Worm (Caenorhabditis elegans) whole organism, L2 larva: ENCODE results near the gene atad-3.

Experiments used
- C34F6.9 ChIP-seq: fragments of 150-350 bp; optimal IDR thresholded peaks from 2 replicates; lab custom pipeline; 2014; ENCODE audit warnings: missing biosample characterization, missing genetic modification characterization
- F13H6.1 ChIP-seq: sonication (generic microtip); optimal IDR thresholded peaks from 2 replicates; lab custom pipeline; 2016; ENCODE audit warnings: missing genetic modification characterization, missing compliant biosample characterization
- R02D3.7 ChIP-seq: fragments of 150-350 bp; optimal IDR thresholded peaks from 2 replicates; lab custom pipeline; 2014; ENCODE audit warnings: missing biosample characterization, missing genetic modification characterization
- Y55F3AM.14 ChIP-seq: fragments of 200-800 bp; sonication (Bioruptor generic); optimal IDR thresholded peaks from 2 replicates; lab custom pipeline; 2018; ENCODE audit warnings: mild to moderate bottlenecking, missing genetic modification characterization, missing compliant biosample characterization
- ZK546.5 ChIP-seq: sonication (generic microtip); optimal IDR thresholded peaks from 2 replicates; lab custom pipeline; 2017; ENCODE audit warnings: missing biosample characterization, missing genetic modification characterization
- ama-1 ChIP-seq: fragments of 150-350 bp; optimal IDR thresholded peaks from 2 replicates; lab custom pipeline; 2018; ENCODE audit warnings: inconsistent platforms
- blmp-1 ChIP-seq: sonication (generic microtip); optimal IDR thresholded peaks from 2 replicates; lab custom pipeline; 2017; ENCODE audit warnings: missing genetic modification characterization, mild to moderate bottlenecking, missing compliant biosample characterization, antibody characterized with exemption, moderate library complexity; ENCODE audit not compliant: insufficient read depth
- ceh-16 ChIP-seq: fragments of 150-350 bp; optimal IDR thresholded peaks from 2 replicates; lab custom pipeline; 2014; ENCODE audit warnings: missing biosample characterization, missing genetic modification characterization
- ceh-82 ChIP-seq: fragments of 150-350 bp; optimal IDR thresholded peaks from 2 replicates; lab custom pipeline; 2014; ENCODE audit warnings: missing biosample characterization, missing genetic modification characterization
- crh-2 ChIP-seq: sonication (generic microtip); optimal IDR thresholded peaks from 2 replicates; lab custom pipeline; 2017; ENCODE audit warnings: missing biosample characterization, missing genetic modification characterization
- dmd-4 ChIP-seq: sonication (generic microtip); optimal IDR thresholded peaks from 2 replicates; lab custom pipeline; 2017; ENCODE audit warnings: missing biosample characterization, missing genetic modification characterization
- egl-27 ChIP-seq: sonication (generic microtip); optimal IDR thresholded peaks from 3 replicates; lab custom pipeline; 2017; ENCODE audit warnings: missing biosample characterization, missing genetic modification reagents, missing genetic modification characterization
- elt-1 ChIP-seq: fragments of 150-350 bp; optimal IDR thresholded peaks from 2 replicates; lab custom pipeline; 2014; ENCODE audit warnings: missing biosample characterization, missing genetic modification characterization
- elt-3 ChIP-seq: sonication (generic microtip); optimal IDR thresholded peaks from 2 replicates; lab custom pipeline; 2017; ENCODE audit warnings: missing biosample characterization, missing genetic modification characterization
- fos-1 ChIP-seq: fragments of 150-350 bp; optimal IDR thresholded peaks from 2 replicates; lab custom pipeline; 2014; ENCODE audit warnings: missing biosample characterization, missing genetic modification characterization
- gmeb-1 ChIP-seq: fragments of 150-350 bp; optimal IDR thresholded peaks from 2 replicates; lab custom pipeline; 2014; ENCODE audit warnings: missing biosample characterization, missing genetic modification characterization
- lin-11 ChIP-seq: fragments of 150-350 bp; sonication (generic microtip); optimal IDR thresholded peaks from 2 replicates; lab custom pipeline; 2014; ENCODE audit warnings: missing biosample characterization, missing genetic modification characterization, inconsistent platforms, mixed read lengths
- lin-13 ChIP-seq: fragments of 150-350 bp; optimal IDR thresholded peaks from 2 replicates; lab custom pipeline; 2014; ENCODE audit warnings: missing biosample characterization, missing genetic modification reagents, missing genetic modification characterization
- lin-39 ChIP-seq: fragments of 150-350 bp; optimal IDR thresholded peaks from 2 replicates; lab custom pipeline; 2014; ENCODE audit warnings: missing biosample characterization, missing genetic modification reagents, missing genetic modification characterization
- mbf-1 ChIP-seq: sonication (generic microtip); optimal IDR thresholded peaks from 2 replicates; lab custom pipeline; 2017; ENCODE audit warnings: missing biosample characterization, missing genetic modification characterization
- mdl-1 ChIP-seq, 2 experiments: fragments of 150-350 bp in 1 of 2; sonication (generic microtip) in 1 of 2; optimal IDR thresholded peaks; 2 replicates each; lab custom pipeline; 2017; ENCODE audit warnings: missing biosample characterization in 2 of 2, missing genetic modification characterization in 2 of 2
- nhr-10 ChIP-seq: sonication (generic microtip); optimal IDR thresholded peaks from 2 replicates; lab custom pipeline; 2017; ENCODE audit warnings: missing biosample characterization, missing genetic modification characterization
- nhr-11 ChIP-seq: fragments of 150-350 bp; optimal IDR thresholded peaks from 2 replicates; lab custom pipeline; 2014; ENCODE audit warnings: missing biosample characterization, missing genetic modification characterization
- nhr-12 ChIP-seq: fragments of 150-350 bp; optimal IDR thresholded peaks from 2 replicates; lab custom pipeline; 2014; ENCODE audit warnings: missing biosample characterization, missing genetic modification characterization
- nhr-129 ChIP-seq: fragments of 150-350 bp; optimal IDR thresholded peaks from 2 replicates; lab custom pipeline; 2014; ENCODE audit warnings: missing biosample characterization, missing genetic modification characterization
- nhr-21 ChIP-seq: fragments of 150-350 bp; optimal IDR thresholded peaks from 2 replicates; lab custom pipeline; 2014; ENCODE audit warnings: missing biosample characterization, missing genetic modification characterization
- nhr-23 ChIP-seq: fragments of 150-350 bp; optimal IDR thresholded peaks from 2 replicates; lab custom pipeline; 2014; ENCODE audit warnings: missing biosample characterization, missing genetic modification reagents, missing genetic modification characterization
- nhr-25 ChIP-seq: fragments of 150-350 bp; sonication (generic microtip); optimal IDR thresholded peaks from 3 replicates; lab custom pipeline; 2014; ENCODE audit warnings: missing biosample characterization, missing genetic modification characterization
- nhr-77 ChIP-seq: fragments of 150-350 bp; optimal IDR thresholded peaks from 2 replicates; lab custom pipeline; 2014; ENCODE audit warnings: missing biosample characterization, missing genetic modification characterization
- peb-1 ChIP-seq: fragments of 150-350 bp; optimal IDR thresholded peaks from 2 replicates; lab custom pipeline; 2014; ENCODE audit warnings: missing biosample characterization, missing genetic modification characterization
- sem-4 ChIP-seq: fragments of 150-350 bp; optimal IDR thresholded peaks from 2 replicates; lab custom pipeline; 2014; ENCODE audit warnings: missing biosample characterization, missing genetic modification reagents, missing genetic modification characterization
- skn-1 ChIP-seq: sonication (generic microtip); optimal IDR thresholded peaks from 2 replicates; lab custom pipeline; 2017; ENCODE audit warnings: missing biosample characterization, missing genetic modification characterization
- sma-9 ChIP-seq, 2 experiments: fragments of 150-350 bp in 1 of 2; sonication (generic microtip) in 1 of 2; optimal IDR thresholded peaks; 2 replicates each; lab custom pipeline; 2014 to 2016; ENCODE audit warnings: missing genetic modification characterization in 2 of 2, mild to moderate bottlenecking in 1 of 2, missing biosample characterization in 1 of 2, missing compliant biosample characterization in 1 of 2, missing genetic modification reagents in 1 of 2, moderate library complexity in 1 of 2
- snpc-4 ChIP-seq: fragments of 150-350 bp; optimal IDR thresholded peaks from 2 replicates; lab custom pipeline; 2014; ENCODE audit warnings: missing biosample characterization, missing genetic modification characterization
- unc-39 ChIP-seq: fragments of 150-350 bp; optimal IDR thresholded peaks from 2 replicates; lab custom pipeline; 2014; ENCODE audit warnings: missing biosample characterization, missing genetic modification characterization
- zag-1 ChIP-seq: fragments of 150-350 bp; optimal IDR thresholded peaks from 2 replicates; lab custom pipeline; 2014; ENCODE audit warnings: missing biosample characterization, missing genetic modification characterization
- ztf-1 ChIP-seq: fragments of 200-800 bp; sonication (Bioruptor generic); conservative IDR thresholded peaks from 2 replicates; pipeline ENCODE4 v1.3.6; 2022; ENCODE audit warnings: missing genetic modification characterization, missing compliant biosample characterization
- ztf-4 ChIP-seq: fragments of 150-350 bp; optimal IDR thresholded peaks from 2 replicates; lab custom pipeline; 2014; ENCODE audit warnings: missing biosample characterization, missing genetic modification characterization

Gene atad-3

ce11 chrII:10222577-10222976 is 26.2 kb upstream of the atad-3 start, which contains the start of gene plc-3:
TSS of gene plc-3 (plus strand) at chrII:10222877.
- TF ChIP-seq ztf-1 (no peak), R02D3.7 (tag; lab: Kevin White, UChicago) (no peak), mbf-1 (tag; lab: Kevin White, UChicago) (no peak), nhr-12 (tag; lab: Kevin White, UChicago) (no peak), crh-2 (tag; lab: Kevin White, UChicago) (no peak), elt-3 (tag; lab: Kevin White, UChicago) (no peak), fos-1 (tag; lab: Kevin White, UChicago) (no peak), nhr-129 (tag; lab: Kevin White, UChicago) (no peak), C34F6.9 (tag; lab: Kevin White, UChicago) (no peak), skn-1 (no peak), snpc-4 (no peak), dmd-4 (tag; lab: Kevin White, UChicago) (no peak), nhr-77 (tag; lab: Kevin White, UChicago) (no peak), ceh-82 (tag; lab: Kevin White, UChicago) (no peak), gmeb-1 (tag; lab: Kevin White, UChicago) (no peak), lin-13 (GFP tag; lab: Kevin White, UChicago) (no peak), peb-1 (tag; lab: Kevin White, UChicago) (no peak), blmp-1 (tag; lab: Kevin White, UChicago) (no peak), F13H6.1 (no peak)

DNA sequence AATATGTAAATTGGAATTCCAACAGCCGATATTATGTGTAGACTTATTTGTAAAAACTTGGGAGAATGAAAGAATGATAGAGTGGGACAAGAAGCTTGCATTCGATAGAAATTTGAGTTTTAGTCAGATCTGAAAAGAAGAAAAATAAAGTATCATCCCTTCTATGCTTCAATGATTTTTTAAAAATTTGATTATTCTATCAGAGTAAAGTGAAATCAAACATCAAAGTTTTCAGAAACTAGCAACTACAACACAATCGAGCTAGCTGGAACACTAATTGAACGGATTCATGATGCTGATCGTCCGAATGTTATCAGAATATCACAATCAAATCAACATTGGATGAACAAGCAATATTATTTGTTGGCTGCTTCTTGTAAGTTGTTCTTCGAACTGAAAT is 21.8 kb upstream of the atad-3 start, which contains the start of gene srh-135:
TSS of gene srh-135 (minus strand) at position 101 of the 400 bp plus-strand sequence.
- TF ChIP-seq nhr-21 (tag; lab: Kevin White, UChicago) (no peak), mbf-1 (tag; lab: Kevin White, UChicago) (no peak), elt-1 (no peak), mdl-1 (tag; optimal IDR thresholded peaks at IDR 0.05; lab: Kevin White, UChicago) (no peak), nhr-77 (tag; lab: Kevin White, UChicago) (no peak), crh-2 (tag; lab: Kevin White, UChicago) (no peak), lin-11 (tag; lab: Kevin White, UChicago) (no peak), fos-1 (tag; lab: Kevin White, UChicago) (no peak), unc-39 (no peak)

DNA sequence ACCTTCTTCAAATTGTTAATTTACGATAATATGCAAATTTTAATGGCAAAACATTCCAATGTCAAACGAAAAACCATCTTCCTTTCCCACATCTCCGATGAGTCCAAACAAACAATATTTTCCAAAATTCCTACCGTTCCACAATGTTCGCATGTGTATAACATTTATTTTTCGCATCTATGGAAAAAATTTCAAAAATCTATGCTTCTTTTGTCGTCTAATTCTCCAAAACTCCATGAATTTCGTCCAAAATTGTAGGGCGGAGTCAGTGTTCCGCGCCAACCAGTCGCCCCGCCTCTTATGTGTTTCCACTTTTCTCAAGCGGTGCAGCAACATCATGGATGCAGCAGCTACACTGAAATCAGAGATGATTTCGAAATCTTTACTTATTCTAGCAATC is 17.8 kb upstream of the atad-3 start, which contains the start of gene T01E8.8:
TSS of gene T01E8.8 (plus strand) at position 301 of the 400 bp plus-strand sequence.
- TF ChIP-seq Y55F3AM.14, result no peak
- TF ChIP-seq lin-11 (tag; lab: Kevin White, UChicago), result no peak
- TF ChIP-seq mdl-1 (tag; optimal IDR thresholded peaks at IDR 0.05; lab: Kevin White, UChicago), result no peak
- TF ChIP-seq sem-4 (tag; lab: Kevin White, UChicago), result no peak
- TF ChIP-seq skn-1, result no peak
- no peak for TF ChIP-seq nhr-23 (tag; lab: Kevin White, UChicago)
- no peak for TF ChIP-seq elt-1
- TF ChIP-seq ZK546.5, result no peak
- no peak for TF ChIP-seq zag-1 (tag; lab: Kevin White, UChicago)
- no peak for TF ChIP-seq ceh-16 (tag; lab: Kevin White, UChicago)
- no peak for TF ChIP-seq lin-39 (tag; lab: Kevin White, UChicago)
- no peak for TF ChIP-seq ztf-4 (tag; lab: Kevin White, UChicago)
- no peak for TF ChIP-seq nhr-11
- TF ChIP-seq nhr-10, result no peak
- no peak for TF ChIP-seq F13H6.1
- TF ChIP-seq nhr-25 (tag; lab: Kevin White, UChicago), result no peak
- no peak for TF ChIP-seq ama-1 (lab: Kevin White, UChicago)
- TF ChIP-seq lin-13 (GFP tag; lab: Kevin White, UChicago), result no peak
- no peak for TF ChIP-seq nhr-129 (tag; lab: Kevin White, UChicago)
- TF ChIP-seq sma-9 (GFP tag; optimal IDR thresholded peaks at IDR 0.05; lab: Kevin White, UChicago), result no peak
- no peak for TF ChIP-seq sma-9 (tag; optimal IDR thresholded peaks at IDR 0.05; lab: Kevin White, UChicago)

ce11 chrII:10231874-10232273 is 16.9 kb upstream of the atad-3 start:
- TF ChIP-seq peb-1 (tag; lab: Kevin White, UChicago) (no peak), fos-1 (tag; lab: Kevin White, UChicago) (peak; percentile 39), egl-27 (tag; lab: Kevin White, UChicago) (no peak)
